Fruit fly (Drosophila melanogaster) whole organism, embryonic: ENCODE results near the gene CG33267.

Experiments used
- B-H1 ChIP-seq: fragments of 200-800 bp; sonication (Bioruptor generic); IDR thresholded peaks from 3 replicates; pipeline ENCODE4 v1.3.6; 2022; ENCODE audit warnings: missing biosample characterization, missing genetic modification characterization
- CG10209 ChIP-seq: fragments of 200-800 bp; sonication (Bioruptor generic); optimal IDR thresholded peaks from 3 replicates; lab custom pipeline; 2017; ENCODE audit warnings: missing biosample characterization, mild to moderate bottlenecking, missing genetic modification characterization, missing genetic modification reagents
- CG11695 ChIP-seq: fragments of 200-800 bp; sonication (Bioruptor generic); IDR thresholded peaks from 3 replicates; pipeline ENCODE4 v1.3.6; 2022; ENCODE audit warnings: missing biosample characterization, missing genetic modification characterization
- CG12299 ChIP-seq: fragments of 200-800 bp; sonication (Bioruptor generic); optimal IDR thresholded peaks from 2 replicates; lab custom pipeline; 2018; ENCODE audit warnings: missing biosample characterization, mild to moderate bottlenecking, missing genetic modification characterization
- CG13775 ChIP-seq: fragments of 200-800 bp; sonication (Bioruptor generic); optimal IDR thresholded peaks from 3 replicates; lab custom pipeline; 2017; ENCODE audit warnings: missing biosample characterization, mild to moderate bottlenecking, missing genetic modification characterization
- CG13894 ChIP-seq: fragments of 200-800 bp; sonication (Bioruptor generic); optimal IDR thresholded peaks from 3 replicates; lab custom pipeline; 2018; ENCODE audit warnings: missing biosample characterization, mild to moderate bottlenecking, missing genetic modification characterization, moderate library complexity
- CG14965 ChIP-seq: fragments of 200-800 bp; sonication (Bioruptor generic); optimal IDR thresholded peaks from 2 replicates; lab custom pipeline; 2016; ENCODE audit warnings: missing biosample characterization, missing genetic modification characterization, borderline replicate concordance
- CG15011 ChIP-seq: fragments of 200-800 bp; sonication (Bioruptor generic); optimal IDR thresholded peaks from 3 replicates; lab custom pipeline; 2018; ENCODE audit warnings: missing biosample characterization, mild to moderate bottlenecking, missing genetic modification characterization
- CG15696 ChIP-seq: fragments of 200-800 bp; sonication (Bioruptor generic); optimal IDR thresholded peaks from 2 replicates; lab custom pipeline; 2019; ENCODE audit warnings: missing biosample characterization, mild to moderate bottlenecking, missing genetic modification characterization, moderate library complexity
- CG1602 ChIP-seq: fragments of 200-800 bp; sonication (Bioruptor generic); optimal IDR thresholded peaks from 3 replicates; lab custom pipeline; 2016; ENCODE audit warnings: missing biosample characterization, missing genetic modification characterization
- CG17328 ChIP-seq: fragments of 200-800 bp; sonication (Bioruptor generic); IDR thresholded peaks from 2 replicates; pipeline ENCODE4 v1.3.6; 2022; ENCODE audit warnings: missing biosample characterization, missing genetic modification characterization
- CG18262 ChIP-seq: fragments of 200-800 bp; optimal IDR thresholded peaks from 3 replicates; lab custom pipeline; 2019; ENCODE audit warnings: missing biosample characterization, mild to moderate bottlenecking, missing genetic modification characterization, moderate library complexity
- CG18764 ChIP-seq: fragments of 200-800 bp; sonication (Bioruptor generic); optimal IDR thresholded peaks from 3 replicates; lab custom pipeline; 2016; ENCODE audit warnings: missing biosample characterization, missing genetic modification characterization
- CG2199 ChIP-seq: fragments of 200-800 bp; sonication (Bioruptor generic); IDR thresholded peaks from 3 replicates; pipeline ENCODE4 v1.3.6; 2022; ENCODE audit warnings: missing biosample characterization, missing genetic modification characterization
- CG2202 ChIP-seq: fragments of 200-800 bp; sonication (Bioruptor generic); optimal IDR thresholded peaks from 2 replicates; lab custom pipeline; 2018; ENCODE audit warnings: missing biosample characterization, mild to moderate bottlenecking, missing genetic modification characterization
- CG30020 ChIP-seq: fragments of 200-800 bp; optimal IDR thresholded peaks from 2 replicates; lab custom pipeline; 2019; ENCODE audit warnings: missing biosample characterization, mild to moderate bottlenecking, missing genetic modification characterization, moderate library complexity
- CG31365 ChIP-seq: fragments of 200-800 bp; sonication (Bioruptor generic); optimal IDR thresholded peaks from 2 replicates; lab custom pipeline; 2018; ENCODE audit warnings: missing biosample characterization, mild to moderate bottlenecking, missing genetic modification characterization
- CG3281 ChIP-seq: fragments of 200-800 bp; sonication (Bioruptor generic); optimal IDR thresholded peaks from 3 replicates; lab custom pipeline; 2017; ENCODE audit warnings: missing biosample characterization, mild to moderate bottlenecking, missing genetic modification characterization
- CG33557 ChIP-seq: fragments of 200-800 bp; sonication (Bioruptor generic); optimal IDR thresholded peaks from 2 replicates; lab custom pipeline; 2019; ENCODE audit warnings: missing biosample characterization, mild to moderate bottlenecking, missing genetic modification characterization, moderate library complexity
- CG34422 ChIP-seq: fragments of 200-800 bp; sonication (Bioruptor generic); IDR thresholded peaks from 3 replicates; pipeline ENCODE4 v1.3.6; 2022; ENCODE audit warnings: missing biosample characterization, missing genetic modification characterization
- CG6854 ChIP-seq: fragments of 200-800 bp; sonication (Bioruptor generic); optimal IDR thresholded peaks from 3 replicates; lab custom pipeline; 2017; ENCODE audit warnings: missing biosample characterization, mild to moderate bottlenecking, missing genetic modification characterization
- CG7839 ChIP-seq: fragments of 200-800 bp; sonication (Bioruptor generic); optimal IDR thresholded peaks from 3 replicates; lab custom pipeline; 2018; ENCODE audit warnings: missing biosample characterization, mild to moderate bottlenecking, missing genetic modification characterization, moderate library complexity
- CG9932 ChIP-seq: fragments of 200-800 bp; sonication (Bioruptor generic); IDR thresholded peaks from 2 replicates; pipeline ENCODE4 v1.3.6; 2022; ENCODE audit warnings: missing biosample characterization, missing genetic modification characterization
- Deaf1 ChIP-seq: fragments of 200-800 bp; optimal IDR thresholded peaks from 3 replicates; lab custom pipeline; 2019; ENCODE audit warnings: missing biosample characterization, mild to moderate bottlenecking, missing genetic modification characterization, moderate library complexity
- HHEX ChIP-seq: fragments of 200-800 bp; sonication (Bioruptor generic); optimal IDR thresholded peaks from 3 replicates; lab custom pipeline; 2017; ENCODE audit warnings: missing biosample characterization, mild to moderate bottlenecking, missing genetic modification characterization, missing genetic modification reagents
- Hand ChIP-seq: fragments of 200-800 bp; sonication (Bioruptor generic); optimal IDR thresholded peaks from 2 replicates; lab custom pipeline; 2017; ENCODE audit warnings: mild to moderate bottlenecking, missing biosample characterization, missing genetic modification reagents, missing genetic modification characterization
- MESR4 ChIP-seq: fragments of 200-800 bp; sonication (Bioruptor generic); optimal IDR thresholded peaks from 2 replicates; lab custom pipeline; 2018; ENCODE audit warnings: missing biosample characterization, mild to moderate bottlenecking, missing genetic modification characterization, moderate library complexity
- Nf-YA ChIP-seq: fragments of 200-800 bp; sonication (Bioruptor generic); IDR thresholded peaks from 2 replicates; pipeline ENCODE4 v1.3.6; 2022; ENCODE audit warnings: missing biosample characterization, missing genetic modification characterization
- Nf-YB ChIP-seq: fragments of 200-800 bp; sonication (Bioruptor generic); optimal IDR thresholded peaks from 3 replicates; lab custom pipeline; 2019; ENCODE audit warnings: missing biosample characterization, mild to moderate bottlenecking, missing genetic modification characterization, moderate library complexity
- Rfx ChIP-seq: fragments of 200-800 bp; sonication (Bioruptor generic); IDR thresholded peaks from 2 replicates; pipeline ENCODE4 v1.3.6; 2022; ENCODE audit warnings: missing biosample characterization, missing genetic modification characterization
- caup ChIP-seq: fragments of 200-800 bp; sonication (Bioruptor generic); optimal IDR thresholded peaks from 3 replicates; lab custom pipeline; 2017; ENCODE audit warnings: missing biosample characterization, mild to moderate bottlenecking, missing genetic modification characterization, moderate library complexity; ENCODE audit not compliant: severe bottlenecking
- chinmo ChIP-seq: fragments of 200-800 bp; sonication (Bioruptor generic); IDR thresholded peaks from 4 replicates; pipeline ENCODE4 v1.3.6; 2022; ENCODE audit warnings: missing biosample characterization, missing genetic modification characterization; ENCODE audit not compliant: partially characterized antibody
- dmrt99B ChIP-seq: fragments of 200-800 bp; sonication (Bioruptor generic); optimal IDR thresholded peaks from 2 replicates; lab custom pipeline; 2018; ENCODE audit warnings: missing biosample characterization, mild to moderate bottlenecking, missing genetic modification characterization, moderate library complexity
- ems ChIP-seq: fragments of 200-800 bp; sonication (Bioruptor generic); optimal IDR thresholded peaks from 3 replicates; lab custom pipeline; 2016; ENCODE audit warnings: missing biosample characterization, missing genetic modification characterization
- esg ChIP-seq: fragments of 200-800 bp; sonication (Bioruptor generic); conservative IDR thresholded peaks from 2 replicates; pipeline ENCODE4 v1.3.6; 2022; ENCODE audit warnings: missing biosample characterization, missing genetic modification characterization
- fd64A ChIP-seq: fragments of 200-800 bp; sonication (Bioruptor generic); optimal IDR thresholded peaks from 3 replicates; lab custom pipeline; 2018; ENCODE audit warnings: missing biosample characterization, mild to moderate bottlenecking, missing genetic modification characterization
- fu2 ChIP-seq: fragments of 200-800 bp; sonication (Bioruptor generic); optimal IDR thresholded peaks from 2 replicates; lab custom pipeline; 2016; ENCODE audit warnings: missing biosample characterization, missing genetic modification characterization
- grn ChIP-seq: fragments of 200-800 bp; sonication (Bioruptor generic); optimal IDR thresholded peaks from 3 replicates; lab custom pipeline; 2017; ENCODE audit warnings: missing biosample characterization, missing genetic modification characterization
- ind ChIP-seq: fragments of 200-800 bp; sonication (Bioruptor generic); optimal IDR thresholded peaks from 3 replicates; lab custom pipeline; 2016; ENCODE audit warnings: missing biosample characterization, missing genetic modification characterization
- jing ChIP-seq: fragments of 200-800 bp; sonication (Bioruptor generic); optimal IDR thresholded peaks from 2 replicates; lab custom pipeline; 2018; ENCODE audit warnings: missing biosample characterization, mild to moderate bottlenecking, missing genetic modification characterization
- lilli ChIP-seq: fragments of 200-800 bp; sonication (Bioruptor generic); optimal IDR thresholded peaks from 3 replicates; lab custom pipeline; 2016; ENCODE audit warnings: missing biosample characterization, missing genetic modification characterization
- odd ChIP-seq: fragments of 200-800 bp; sonication (Bioruptor generic); optimal IDR thresholded peaks from 2 replicates; lab custom pipeline; 2017; ENCODE audit warnings: missing biosample characterization, mild to moderate bottlenecking, missing genetic modification characterization
- otp ChIP-seq: fragments of 200-800 bp; sonication (Bioruptor generic); IDR thresholded peaks from 3 replicates; pipeline ENCODE4, ENCODE4 v1.3.6; 2022; ENCODE audit warnings: missing biosample characterization, missing genetic modification characterization
- ro ChIP-seq: fragments of 200-800 bp; sonication (Bioruptor generic); IDR thresholded peaks from 2 replicates; pipeline ENCODE4 v1.3.6; 2022; ENCODE audit warnings: missing biosample characterization, missing genetic modification characterization
- schlank ChIP-seq: fragments of 200-800 bp; sonication (Bioruptor generic); optimal IDR thresholded peaks from 2 replicates; lab custom pipeline; 2018; ENCODE audit warnings: missing biosample characterization, mild to moderate bottlenecking, missing genetic modification characterization
- stwl ChIP-seq: fragments of 200-800 bp; sonication (Bioruptor generic); optimal IDR thresholded peaks from 3 replicates; lab custom pipeline; 2018; ENCODE audit warnings: missing biosample characterization, mild to moderate bottlenecking, missing genetic modification characterization, moderate library complexity
- unpg ChIP-seq: fragments of 200-800 bp; sonication (Bioruptor generic); optimal IDR thresholded peaks from 3 replicates; lab custom pipeline; 2018; ENCODE audit warnings: missing biosample characterization, mild to moderate bottlenecking, missing genetic modification characterization, moderate library complexity

CG33267 gene

DNA sequence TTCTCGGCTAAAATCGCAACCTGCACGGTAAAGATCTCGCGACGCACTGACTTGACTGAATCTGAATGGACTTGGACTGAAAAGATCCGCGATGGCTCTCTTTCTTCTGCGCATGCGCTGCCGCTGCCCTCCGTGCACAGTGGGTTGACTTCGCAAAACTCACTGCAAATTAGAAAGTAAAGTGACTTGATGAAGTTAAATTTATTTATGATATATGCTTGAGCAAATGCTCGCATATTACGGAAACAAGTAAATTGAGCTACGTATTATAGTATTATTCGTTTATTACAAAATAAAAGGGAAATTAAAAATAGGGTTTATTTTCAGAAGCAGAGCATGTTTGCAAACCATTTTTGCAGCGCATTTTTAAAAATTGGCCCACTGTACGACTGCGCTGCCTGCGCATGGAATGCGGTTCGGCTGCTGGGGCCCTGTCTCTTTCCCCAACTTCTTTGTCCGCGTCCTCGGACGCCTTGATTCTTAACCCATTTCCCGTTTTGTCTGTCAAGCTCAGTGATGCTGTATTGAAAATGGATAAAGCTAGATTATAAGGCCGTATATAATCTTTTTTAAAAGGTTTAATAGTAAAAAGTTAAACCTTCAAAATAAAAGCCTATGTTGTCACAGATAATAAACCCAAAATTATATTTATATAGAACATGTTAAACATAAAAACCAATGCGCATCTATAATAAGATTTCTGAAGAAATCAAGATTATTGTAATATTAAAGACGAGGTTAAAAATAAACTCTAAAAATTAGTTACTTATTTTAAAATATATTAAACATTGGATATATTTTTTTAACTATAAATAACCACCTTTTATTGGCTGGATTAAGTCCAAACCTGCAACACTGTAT lies 23.7 kb downstream of the CG33267 start, which contains the start of gene rt (continued):
- TF ChIP-seq dmrt99B (tag; lab: Kevin White, UChicago) (peak; percentile 53), Deaf1 (tag; lab: Kevin White, UChicago) (peak; percentile 6), jing (GFP tag; lab: Kevin White, UChicago) (peak; percentile 5), MESR4 (no peak), odd (GFP tag; lab: Kevin White, UChicago) (peak; percentile 25), CG14965 (GFP tag; lab: Kevin White, UChicago) (no peak), CG15011 (GFP tag; lab: Kevin White, UChicago) (peak; percentile 27), CG3281 (GFP tag; lab: Kevin White, UChicago) (peak; percentile 28), otp (GFP tag; lab: Robert Waterston, UW) (0 out of 3 replicates have a peak, but pooled peaks have one; percentile 49), CG9932 (GFP tag; lab: Robert Waterston, UW) (no peak), CG18764 (GFP tag; lab: Kevin White, UChicago) (peak; percentile 36), CG12299 (tag; lab: Kevin White, UChicago) (no peak), CG2202 (peak; percentile 55), CG7839 (tag; lab: Kevin White, UChicago) (peak; percentile 65), fd64A (GFP tag; lab: Kevin White, UChicago) (peak; percentile 24), Nf-YA (peak; percentile 58; the same call in 1 of the 2 replicates), ind (peak; percentile 47), stwl (tag; lab: Kevin White, UChicago) (peak; percentile 31), chinmo (GFP tag; lab: Robert Waterston, UW) (0 out of 4 replicates have a peak, but pooled peaks have one; percentile 29), CG6854 (GFP tag; lab: Kevin White, UChicago) (no peak), Hand (GFP tag; lab: Kevin White, UChicago) (no peak), CG13894 (tag; lab: Kevin White, UChicago) (no peak), lilli (peak; percentile 47), HHEX (GFP tag; lab: Kevin White, UChicago) (peak; percentile 37), fu2 (GFP tag; lab: Kevin White, UChicago) (no peak), CG13775 (GFP tag; lab: Kevin White, UChicago) (peak; percentile 53), ems (peak; percentile 27), CG17328 (peak; percentile 65), Nf-YB (GFP tag; lab: Kevin White, UChicago) (peak; percentile 29), CG18262 (tag; lab: Kevin White, UChicago) (peak; percentile 80), CG30020 (tag; lab: Kevin White, UChicago) (peak; percentile 39), B-H1 (GFP tag; lab: Robert Waterston, UW) (peak; percentile 26; the same call in 1 of the 3 replicates), unpg (peak; percentile 71), Rfx (GFP tag; lab: Robert Waterston, UW) (peak; percentile 44; the same call in 1 of the 2 replicates), CG10209 (peak; percentile 18), CG11695 (peak; percentile 48; the same call in 1 of the 3 replicates), caup (no peak), schlank (no peak), grn (no peak), esg (peak; percentile 61), CG15696 (tag; lab: Kevin White, UChicago) (peak; percentile 56), CG33557 (GFP tag; lab: Kevin White, UChicago) (peak; percentile 80), ro (GFP tag; lab: Robert Waterston, UW) (no peak), CG34422 (GFP tag; lab: Robert Waterston, UW) (peak; percentile 28; the same call in 1 of the 3 replicates), CG31365 (tag; lab: Kevin White, UChicago) (no peak), CG2199 (GFP tag; lab: Robert Waterston, UW) (0 out of 3 replicates have a peak, but pooled peaks have one; percentile 67), CG1602 (GFP tag; lab: Kevin White, UChicago) (peak; percentile 38)
